Worm (Caenorhabditis elegans) whole organism, L4 larva: Measurements from ENCODE around the gene nck-1.

Experiments
- Y48G9A.11 ChIP-seq: fragments of 200-800 bp; sonication (Bioruptor generic); IDR thresholded peaks from 2 replicates; pipeline ENCODE4 v1.3.6; 2022; ENCODE audit warnings: missing genetic modification reagents, missing genetic modification characterization, missing compliant biosample characterization
- arid-1 ChIP-seq: fragments of 200-800 bp; sonication (Bioruptor generic); conservative IDR thresholded peaks from 2 replicates; pipeline ENCODE4 v1.3.6; 2022; ENCODE audit warnings: missing genetic modification reagents, missing genetic modification characterization, missing compliant biosample characterization
- ces-1 ChIP-seq: fragments of 150-350 bp; sonication (generic microtip); optimal IDR thresholded peaks from 4 replicates; lab custom pipeline; 2014; ENCODE audit warnings: missing biosample characterization, missing genetic modification reagents, missing genetic modification characterization
- dpl-1 ChIP-seq: fragments of 150-350 bp; optimal IDR thresholded peaks from 2 replicates; lab custom pipeline; 2014; ENCODE audit warnings: missing biosample characterization, missing genetic modification reagents, missing genetic modification characterization
- fos-1 ChIP-seq: fragments of 150-350 bp; optimal IDR thresholded peaks from 2 replicates; lab custom pipeline; 2014; ENCODE audit warnings: missing biosample characterization, missing genetic modification characterization
- gei-8 ChIP-seq: fragments of 200-800 bp; sonication (Bioruptor generic); optimal IDR thresholded peaks from 2 replicates; lab custom pipeline; 2018; ENCODE audit warnings: mild to moderate bottlenecking, missing genetic modification characterization, missing compliant biosample characterization
- nhr-11 ChIP-seq: fragments of 150-350 bp; optimal IDR thresholded peaks from 2 replicates; lab custom pipeline; 2014; ENCODE audit warnings: missing biosample characterization, missing genetic modification characterization
- nhr-237 ChIP-seq: sonication (generic microtip); optimal IDR thresholded peaks from 2 replicates; lab custom pipeline; 2017; ENCODE audit warnings: missing biosample characterization, missing genetic modification characterization
- pqm-1 ChIP-seq: sonication (generic microtip); optimal IDR thresholded peaks from 2 replicates; lab custom pipeline; 2017; ENCODE audit warnings: missing biosample characterization, missing genetic modification characterization
- unc-62 ChIP-seq, 3 experiments: fragments of 150-350 bp in 1 of 3; sonication (generic microtip); optimal IDR thresholded peaks in 2 of 3; peaks in 1 of 3; 1 replicate in 1 of 3; 2 replicates in 2 of 3; lab custom pipeline; 2014 to 2017; ENCODE audit warnings: missing biosample characterization in 3 of 3, missing genetic modification characterization in 3 of 3, missing genetic modification reagents in 3 of 3, missing genotype in 1 of 3
- zag-1 ChIP-seq: fragments of 150-350 bp; optimal IDR thresholded peaks from 2 replicates; lab custom pipeline; 2014; ENCODE audit warnings: missing biosample characterization, missing genetic modification characterization
- ztf-11 ChIP-seq: fragments of 150-350 bp; optimal IDR thresholded peaks from 2 replicates; lab custom pipeline; 2014; ENCODE audit warnings: missing biosample characterization, missing genetic modification characterization

DNA sequence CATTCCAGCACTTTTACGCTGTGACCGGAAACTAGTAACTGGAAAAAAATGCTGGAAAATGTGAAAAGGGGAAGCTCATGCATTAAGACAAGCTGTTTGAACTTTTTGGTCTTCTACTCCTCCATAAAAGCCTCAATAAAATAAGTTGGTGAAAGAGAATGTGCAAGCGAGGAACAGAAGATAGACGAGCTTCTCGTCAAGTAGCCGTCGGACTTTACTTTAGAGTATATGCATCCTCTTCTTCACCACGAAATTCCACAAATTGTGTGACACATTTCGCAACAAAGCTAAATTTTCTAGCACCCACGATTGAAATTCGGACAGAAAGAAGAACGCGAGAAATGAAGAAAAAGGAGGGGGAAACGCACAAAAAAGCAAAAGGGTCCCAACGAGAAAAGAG is 6.7 kb upstream of the nck-1 start:
- TF ChIP-seq zag-1 (tag; lab: Kevin White, UChicago) (no peak), ztf-11 (tag; lab: Kevin White, UChicago) (no peak), gei-8 (GFP tag; lab: Kevin White, UChicago) (no peak), unc-62 (GFP tag; optimal IDR thresholded peaks at IDR 0.05 in 1 of 2; lab: Kevin White, UChicago) (peak in 1 of 2 experiments; percentile 99), unc-62 (tag; optimal IDR thresholded peaks at IDR 0.05; lab: Kevin White, UChicago) (no peak), nhr-11 (tag; lab: Kevin White, UChicago) (no peak), Y48G9A.11 (no peak), pqm-1 (tag; lab: Kevin White, UChicago) (no peak), dpl-1 (GFP tag; lab: Kevin White, UChicago) (no peak), nhr-237 (tag; lab: Kevin White, UChicago) (no peak), arid-1 (no peak), ces-1 (GFP tag; lab: Kevin White, UChicago) (no peak), fos-1 (no peak)
